Fruit fly (Drosophila melanogaster): ENCODE results near the gene CG5024.

- TF ChIP-seq lola (GFP tag; optimal IDR thresholded peaks at IDR 0.05) (no peak), usp (GFP tag; optimal IDR thresholded peaks at IDR 0.05) (no peak), dsf (GFP tag; optimal IDR thresholded peaks at IDR 0.05; ENCODE audit: borderline replicate concordance) (no peak), Dif (GFP tag; optimal IDR thresholded peaks at IDR 0.05; ENCODE audit: partially characterized antibody) (no peak), OdsH (GFP tag; optimal IDR thresholded peaks at IDR 0.05) (no peak), GATAd (GFP tag; optimal IDR thresholded peaks at IDR 0.05) (no peak), dmrt93B (GFP tag; optimal IDR thresholded peaks at IDR 0.05) (no peak), sage (GFP tag; optimal IDR thresholded peaks at IDR 0.05) (no peak), psq (GFP tag; optimal IDR thresholded peaks at IDR 0.05) (no peak), foxo (GFP tag; optimal IDR thresholded peaks at IDR 0.05) (no peak)
Measured at dm6 chr3R:25855594-25856305, 44.9 kb downstream of the CG5024 start, which contains the start of gene CG5890.

Data from whole organism, wandering third instar larva.